Worm (Caenorhabditis elegans): ENCODE data around the gene clec-147.

ce11 chrII:14506245-14506644 lies 31.4 kb downstream of the clec-147 start, which contains the start of gene K10H10.12:
- TF ChIP-seq snpc-4 (tag; optimal IDR thresholded peaks at IDR 0.05): no peak
- no peak for TF ChIP-seq unc-62 (GFP tag; optimal IDR thresholded peaks at IDR 0.05)
- TF ChIP-seq nhr-2 (tag; optimal IDR thresholded peaks at IDR 0.05): no peak
- TF ChIP-seq nhr-237 (tag; optimal IDR thresholded peaks at IDR 0.05): no peak
- TF ChIP-seq nhr-76 (tag; optimal IDR thresholded peaks at IDR 0.05): no peak
- no peak for TF ChIP-seq mep-1 (tag; optimal IDR thresholded peaks at IDR 0.05)
- no peak for TF ChIP-seq lsy-2 (tag; optimal IDR thresholded peaks at IDR 0.05)
- TF ChIP-seq pha-4 (tag; optimal IDR thresholded peaks at IDR 0.05): no peak
- TF ChIP-seq nhr-12 (tag; optimal IDR thresholded peaks at IDR 0.05): no peak
- no peak for TF ChIP-seq mab-5 (tag; optimal IDR thresholded peaks at IDR 0.05)
- no peak for TF ChIP-seq ztf-11 (tag; optimal IDR thresholded peaks at IDR 0.05)
- TF ChIP-seq unc-39 (tag; optimal IDR thresholded peaks at IDR 0.05): no peak
- no peak for TF ChIP-seq ces-1 (GFP tag; optimal IDR thresholded peaks at IDR 0.05)

All from whole organism, mixed stage, embryonic.